Worm (Caenorhabditis elegans) whole organism, L4 larva: ENCODE results near the gene srh-301.

Experiments used
- dmd-9 ChIP-seq: fragments of 200-800 bp; sonication (Bioruptor generic); IDR thresholded peaks from 2 replicates; pipeline ENCODE4 v1.3.6; 2022; ENCODE audit warnings: missing genetic modification reagents, missing genetic modification characterization, missing compliant biosample characterization
- nhr-25 ChIP-seq: sonication (generic microtip); optimal IDR thresholded peaks from 2 replicates; lab custom pipeline; 2017; ENCODE audit warnings: missing genetic modification characterization, mild to moderate bottlenecking, missing compliant biosample characterization, antibody characterized with exemption, moderate library complexity, borderline replicate concordance; ENCODE audit not compliant: insufficient read depth
- ztf-11 ChIP-seq: fragments of 150-350 bp; optimal IDR thresholded peaks from 2 replicates; lab custom pipeline; 2014; ENCODE audit warnings: missing biosample characterization, missing genetic modification characterization

DNA sequence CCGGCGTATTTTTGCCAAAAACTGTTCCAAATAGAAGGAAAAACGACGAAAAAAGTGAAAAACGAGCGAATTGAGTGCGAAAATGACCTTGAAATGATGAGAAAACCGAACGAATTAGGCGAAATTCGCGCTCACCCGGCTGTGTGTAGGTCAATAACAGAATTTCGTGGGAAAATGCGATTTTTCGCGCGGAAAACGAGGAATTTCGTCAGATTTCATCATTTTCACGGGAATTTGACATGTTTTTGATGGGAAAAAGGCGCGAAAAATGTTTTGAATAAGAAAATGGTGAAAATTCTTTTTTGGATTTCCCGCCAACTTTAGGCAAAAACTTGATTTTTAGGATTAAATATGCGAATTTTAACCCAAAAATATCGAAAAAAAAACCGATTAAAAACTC, 34.4 kb downstream of the srh-301 start:
- no peak for TF ChIP-seq nhr-25 (tag; lab: Kevin White, UChicago)
- TF ChIP-seq dmd-9 (GFP tag; lab: Robert Waterston, UW) = no peak
- TF ChIP-seq ztf-11 = no peak
